Worm (Caenorhabditis elegans) whole organism, L2 larva: ENCODE results near the gene F36D3.16.

Experiments used
- F13H6.1 ChIP-seq: sonication (generic microtip); optimal IDR thresholded peaks from 2 replicates; lab custom pipeline; 2016; ENCODE audit warnings: missing genetic modification characterization, missing compliant biosample characterization
- R02D3.7 ChIP-seq: fragments of 150-350 bp; optimal IDR thresholded peaks from 2 replicates; lab custom pipeline; 2014; ENCODE audit warnings: missing biosample characterization, missing genetic modification characterization
- Y55F3AM.14 ChIP-seq: fragments of 200-800 bp; sonication (Bioruptor generic); optimal IDR thresholded peaks from 2 replicates; lab custom pipeline; 2018; ENCODE audit warnings: mild to moderate bottlenecking, missing genetic modification characterization, missing compliant biosample characterization
- ZK546.5 ChIP-seq: sonication (generic microtip); optimal IDR thresholded peaks from 2 replicates; lab custom pipeline; 2017; ENCODE audit warnings: missing biosample characterization, missing genetic modification characterization
- alr-1 ChIP-seq: fragments of 150-350 bp; optimal IDR thresholded peaks from 2 replicates; lab custom pipeline; 2014; ENCODE audit warnings: missing biosample characterization, missing genetic modification characterization
- aly-2 ChIP-seq: fragments of 150-350 bp; optimal IDR thresholded peaks from 2 replicates; lab custom pipeline; 2014; ENCODE audit warnings: missing biosample characterization, missing genetic modification characterization
- ama-1 ChIP-seq: fragments of 150-350 bp; optimal IDR thresholded peaks from 2 replicates; lab custom pipeline; 2018; ENCODE audit warnings: inconsistent platforms
- blmp-1 ChIP-seq: sonication (generic microtip); optimal IDR thresholded peaks from 2 replicates; lab custom pipeline; 2017; ENCODE audit warnings: missing genetic modification characterization, mild to moderate bottlenecking, missing compliant biosample characterization, antibody characterized with exemption, moderate library complexity; ENCODE audit not compliant: insufficient read depth
- ceh-82 ChIP-seq: fragments of 150-350 bp; optimal IDR thresholded peaks from 2 replicates; lab custom pipeline; 2014; ENCODE audit warnings: missing biosample characterization, missing genetic modification characterization
- crh-2 ChIP-seq: sonication (generic microtip); optimal IDR thresholded peaks from 2 replicates; lab custom pipeline; 2017; ENCODE audit warnings: missing biosample characterization, missing genetic modification characterization
- dmd-4 ChIP-seq: sonication (generic microtip); optimal IDR thresholded peaks from 2 replicates; lab custom pipeline; 2017; ENCODE audit warnings: missing biosample characterization, missing genetic modification characterization
- egl-27 ChIP-seq: sonication (generic microtip); optimal IDR thresholded peaks from 3 replicates; lab custom pipeline; 2017; ENCODE audit warnings: missing biosample characterization, missing genetic modification reagents, missing genetic modification characterization
- elt-1 ChIP-seq: fragments of 150-350 bp; optimal IDR thresholded peaks from 2 replicates; lab custom pipeline; 2014; ENCODE audit warnings: missing biosample characterization, missing genetic modification characterization
- elt-3 ChIP-seq: sonication (generic microtip); optimal IDR thresholded peaks from 2 replicates; lab custom pipeline; 2017; ENCODE audit warnings: missing biosample characterization, missing genetic modification characterization
- lin-11 ChIP-seq: fragments of 150-350 bp; sonication (generic microtip); optimal IDR thresholded peaks from 2 replicates; lab custom pipeline; 2014; ENCODE audit warnings: missing biosample characterization, missing genetic modification characterization, inconsistent platforms, mixed read lengths
- lin-13 ChIP-seq: fragments of 150-350 bp; optimal IDR thresholded peaks from 2 replicates; lab custom pipeline; 2014; ENCODE audit warnings: missing biosample characterization, missing genetic modification reagents, missing genetic modification characterization
- lin-39 ChIP-seq: fragments of 150-350 bp; optimal IDR thresholded peaks from 2 replicates; lab custom pipeline; 2014; ENCODE audit warnings: missing biosample characterization, missing genetic modification reagents, missing genetic modification characterization
- lsy-2 ChIP-seq, 2 experiments: fragments of 150-350 bp in 1 of 2; sonication (generic microtip) in 1 of 2; optimal IDR thresholded peaks; 2 replicates each; lab custom pipeline; 2014 to 2017; ENCODE audit warnings: missing biosample characterization in 2 of 2, missing genetic modification characterization in 2 of 2
- mab-5 ChIP-seq: fragments of 150-350 bp; optimal IDR thresholded peaks from 2 replicates; lab custom pipeline; 2014; ENCODE audit warnings: missing biosample characterization, missing genetic modification characterization
- mbf-1 ChIP-seq: sonication (generic microtip); optimal IDR thresholded peaks from 2 replicates; lab custom pipeline; 2017; ENCODE audit warnings: missing biosample characterization, missing genetic modification characterization
- nhr-11 ChIP-seq: fragments of 150-350 bp; optimal IDR thresholded peaks from 2 replicates; lab custom pipeline; 2014; ENCODE audit warnings: missing biosample characterization, missing genetic modification characterization
- nhr-12 ChIP-seq: fragments of 150-350 bp; optimal IDR thresholded peaks from 2 replicates; lab custom pipeline; 2014; ENCODE audit warnings: missing biosample characterization, missing genetic modification characterization
- nhr-21 ChIP-seq: fragments of 150-350 bp; optimal IDR thresholded peaks from 2 replicates; lab custom pipeline; 2014; ENCODE audit warnings: missing biosample characterization, missing genetic modification characterization
- nhr-23 ChIP-seq: fragments of 150-350 bp; optimal IDR thresholded peaks from 2 replicates; lab custom pipeline; 2014; ENCODE audit warnings: missing biosample characterization, missing genetic modification reagents, missing genetic modification characterization
- nhr-25 ChIP-seq: fragments of 150-350 bp; sonication (generic microtip); optimal IDR thresholded peaks from 3 replicates; lab custom pipeline; 2014; ENCODE audit warnings: missing biosample characterization, missing genetic modification characterization
- nhr-6 ChIP-seq: fragments of 150-350 bp; optimal IDR thresholded peaks from 2 replicates; lab custom pipeline; 2014; ENCODE audit warnings: missing biosample characterization, missing genetic modification characterization
- nhr-77 ChIP-seq: fragments of 150-350 bp; optimal IDR thresholded peaks from 2 replicates; lab custom pipeline; 2014; ENCODE audit warnings: missing biosample characterization, missing genetic modification characterization
- peb-1 ChIP-seq: fragments of 150-350 bp; optimal IDR thresholded peaks from 2 replicates; lab custom pipeline; 2014; ENCODE audit warnings: missing biosample characterization, missing genetic modification characterization
- sem-4 ChIP-seq: fragments of 150-350 bp; optimal IDR thresholded peaks from 2 replicates; lab custom pipeline; 2014; ENCODE audit warnings: missing biosample characterization, missing genetic modification reagents, missing genetic modification characterization
- skn-1 ChIP-seq: sonication (generic microtip); optimal IDR thresholded peaks from 2 replicates; lab custom pipeline; 2017; ENCODE audit warnings: missing biosample characterization, missing genetic modification characterization
- sma-3 ChIP-seq: sonication (generic microtip); optimal IDR thresholded peaks from 2 replicates; lab custom pipeline; 2016; ENCODE audit warnings: missing genetic modification reagents, missing genetic modification characterization, missing compliant biosample characterization
- snpc-4 ChIP-seq: fragments of 150-350 bp; optimal IDR thresholded peaks from 2 replicates; lab custom pipeline; 2014; ENCODE audit warnings: missing biosample characterization, missing genetic modification characterization
- unc-39 ChIP-seq: fragments of 150-350 bp; optimal IDR thresholded peaks from 2 replicates; lab custom pipeline; 2014; ENCODE audit warnings: missing biosample characterization, missing genetic modification characterization
- unc-55 ChIP-seq: fragments of 150-350 bp; sonication (generic microtip); optimal IDR thresholded peaks from 3 replicates; lab custom pipeline; 2014; ENCODE audit warnings: missing biosample characterization, missing genetic modification reagents, missing genetic modification characterization
- unc-62 ChIP-seq: fragments of 150-350 bp; optimal IDR thresholded peaks from 2 replicates; lab custom pipeline; 2014; ENCODE audit warnings: missing biosample characterization, missing genetic modification reagents, missing genetic modification characterization
- zag-1 ChIP-seq: fragments of 150-350 bp; optimal IDR thresholded peaks from 2 replicates; lab custom pipeline; 2014; ENCODE audit warnings: missing biosample characterization, missing genetic modification characterization
- ztf-11 ChIP-seq: sonication (generic microtip); optimal IDR thresholded peaks from 2 replicates; lab custom pipeline; 2017; ENCODE audit warnings: missing biosample characterization, missing genetic modification characterization
- ztf-4 ChIP-seq: fragments of 150-350 bp; optimal IDR thresholded peaks from 2 replicates; lab custom pipeline; 2014; ENCODE audit warnings: missing biosample characterization, missing genetic modification characterization

F36D3.16 gene

ce11 chrV:16565639-16566038 is 37.7 kb downstream of the F36D3.16 start, which contains the start of gene sru-45:
TSS of gene sru-45 (plus strand) at chrV:16565939.
- TF ChIP-seq crh-2 (tag; lab: Kevin White, UChicago) (no peak), alr-1 (tag; lab: Kevin White, UChicago) (no peak), lin-39 (tag; lab: Kevin White, UChicago) (no peak), mbf-1 (tag; lab: Kevin White, UChicago) (no peak), ama-1 (lab: Kevin White, UChicago) (no peak), sma-3 (GFP tag; lab: Kevin White, UChicago) (no peak), F13H6.1 (tag; lab: Kevin White, UChicago) (no peak), ceh-82 (tag; lab: Kevin White, UChicago) (no peak), zag-1 (tag; lab: Kevin White, UChicago) (no peak), ztf-11 (tag; lab: Kevin White, UChicago) (no peak), nhr-6 (tag; lab: Kevin White, UChicago) (no peak), sem-4 (tag; lab: Kevin White, UChicago) (no peak)
- TF ChIP-seq, all 48 proteins: peak for 0

DNA sequence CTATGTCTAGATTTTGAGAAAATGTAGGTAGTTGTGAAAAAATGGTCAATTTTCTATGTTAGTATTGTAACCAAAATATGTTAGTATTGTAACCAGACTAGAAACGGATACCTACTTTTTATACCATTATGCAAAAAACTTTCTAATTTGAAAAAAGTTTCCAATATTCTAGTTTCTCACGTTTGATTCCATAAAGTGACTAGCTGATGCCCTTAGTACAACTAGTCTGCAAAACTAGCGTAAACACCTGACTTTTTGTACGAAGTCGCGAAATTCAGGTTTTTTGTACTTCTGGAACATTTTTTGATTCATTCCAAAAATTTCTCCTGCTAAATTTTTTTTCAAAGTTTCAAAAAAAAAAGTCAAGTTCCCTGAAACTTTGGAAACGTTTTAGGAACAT is 40.2 kb downstream of the F36D3.16 start:
- TF ChIP-seq nhr-77 (tag; lab: Kevin White, UChicago) (no peak), lin-13 (GFP tag; lab: Kevin White, UChicago) (no peak), dmd-4 (no peak), lsy-2 (tag; optimal IDR thresholded peaks at IDR 0.05; lab: Kevin White, UChicago) (no peak), nhr-23 (no peak), ceh-82 (tag; lab: Kevin White, UChicago) (no peak), nhr-25 (no peak), ama-1 (lab: Kevin White, UChicago) (no peak), alr-1 (tag; lab: Kevin White, UChicago) (no peak), lin-11 (tag; lab: Kevin White, UChicago) (no peak), sem-4 (tag; lab: Kevin White, UChicago) (no peak), mab-5 (tag; lab: Kevin White, UChicago) (no peak), peb-1 (tag; lab: Kevin White, UChicago) (no peak), R02D3.7 (tag; lab: Kevin White, UChicago) (no peak), aly-2 (tag; lab: Kevin White, UChicago) (no peak), Y55F3AM.14 (GFP tag; lab: Kevin White, UChicago) (no peak), ZK546.5 (tag; lab: Kevin White, UChicago) (no peak), elt-3 (tag; lab: Kevin White, UChicago) (no peak), elt-1 (tag; lab: Kevin White, UChicago) (no peak), lin-39 (tag; lab: Kevin White, UChicago) (no peak)

- no peak for TF ChIP-seq mbf-1 (tag; lab: Kevin White, UChicago)
- TF ChIP-seq snpc-4 = no peak
- no peak for TF ChIP-seq egl-27
- TF ChIP-seq unc-39 (tag; lab: Kevin White, UChicago) = no peak
- no peak for TF ChIP-seq nhr-6 (tag; lab: Kevin White, UChicago)
- TF ChIP-seq nhr-25 = no peak
- no peak for TF ChIP-seq dmd-4
- no peak for TF ChIP-seq nhr-21 (tag; lab: Kevin White, UChicago)
- no peak for TF ChIP-seq Y55F3AM.14 (GFP tag; lab: Kevin White, UChicago)
- no peak for TF ChIP-seq blmp-1 (tag; lab: Kevin White, UChicago)
- TF ChIP-seq nhr-23 = no peak
These were observed 42.8 kb downstream of the F36D3.16 start, which contains the start of gene nhr-233 for ce11 chrV:16570697-16571096. TSS of gene nhr-233 (minus strand) at chrV:16570797.

DNA sequence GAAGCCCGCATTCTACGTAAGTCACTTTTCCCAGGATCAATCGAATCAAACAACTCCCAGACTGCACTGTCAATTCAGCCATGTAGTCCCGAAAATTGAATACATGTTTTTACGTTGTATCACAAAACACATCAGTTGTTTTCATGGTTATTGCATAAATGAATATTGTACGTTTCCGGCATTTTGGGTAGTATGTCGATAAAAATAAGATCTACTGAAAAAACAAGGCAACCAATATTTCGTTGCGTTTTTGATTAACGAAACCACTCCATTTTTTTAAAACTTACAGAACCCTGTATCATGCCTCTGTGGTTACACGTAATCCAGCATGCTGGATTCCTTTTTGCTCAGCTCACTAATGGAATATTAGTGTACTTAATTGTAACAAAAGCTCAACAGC is 45.3 kb downstream of the F36D3.16 start, which contains the start of gene str-149:
Gene str-149 (plus strand): TSS at position 301 of the 400 bp plus-strand sequence.
- TF ChIP-seq unc-55 = no peak
- no peak for TF ChIP-seq ztf-4 (tag; lab: Kevin White, UChicago)
- no peak for TF ChIP-seq nhr-11 (tag; lab: Kevin White, UChicago)
- TF ChIP-seq nhr-77 (tag; lab: Kevin White, UChicago) = no peak

DNA sequence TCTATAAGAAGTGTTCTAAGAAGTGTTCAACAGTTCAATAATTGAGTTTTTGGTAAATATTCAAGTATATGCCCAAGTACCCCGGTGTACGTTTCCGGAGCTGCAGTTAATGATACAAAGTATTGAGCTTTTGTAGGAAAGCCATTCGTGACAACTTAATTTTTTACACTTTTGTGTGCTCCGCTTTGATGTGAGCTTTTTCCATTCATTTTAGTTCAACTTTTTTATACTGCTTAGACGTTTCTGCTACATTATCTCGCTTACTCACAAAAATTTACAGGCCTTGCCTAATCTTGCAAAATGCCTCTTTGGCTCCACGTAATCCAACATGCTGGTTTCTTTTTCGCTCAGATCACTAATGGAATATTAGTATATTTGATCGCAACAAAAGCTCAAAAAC is 48.0 kb downstream of the F36D3.16 start, which contains the start of gene str-151:
Gene str-151 (plus strand): TSS at position 301 of the 400 bp plus-strand sequence.
- TF ChIP-seq blmp-1 (tag; lab: Kevin White, UChicago) (no peak), nhr-77 (tag; lab: Kevin White, UChicago) (no peak), nhr-25 (no peak), R02D3.7 (tag; lab: Kevin White, UChicago) (no peak), ztf-11 (tag; lab: Kevin White, UChicago) (no peak), ztf-4 (tag; lab: Kevin White, UChicago) (no peak), lin-13 (GFP tag; lab: Kevin White, UChicago) (no peak), ceh-82 (tag; lab: Kevin White, UChicago) (no peak), nhr-6 (tag; lab: Kevin White, UChicago) (no peak), mab-5 (tag; lab: Kevin White, UChicago) (no peak), aly-2 (tag; lab: Kevin White, UChicago) (no peak), ama-1 (lab: Kevin White, UChicago) (no peak), nhr-11 (tag; lab: Kevin White, UChicago) (no peak), skn-1 (tag; lab: Kevin White, UChicago) (no peak), elt-1 (tag; lab: Kevin White, UChicago) (no peak), sem-4 (tag; lab: Kevin White, UChicago) (no peak), nhr-12 (tag; lab: Kevin White, UChicago) (no peak), unc-62 (GFP tag; lab: Kevin White, UChicago) (no peak), zag-1 (tag; lab: Kevin White, UChicago) (no peak), mbf-1 (tag; lab: Kevin White, UChicago) (no peak)
- TF ChIP-seq, all 48 proteins: peak for 0
